Fruit fly (Drosophila melanogaster): ENCODE measurements around the gene CG33795.

Gene CG33795

dm6 chr3L:16171280-16171679 is at the start of gene CG33795:
Gene CG33795, minus strand, starts transcription at chr3L:16171380.
- TF ChIP-seq CG17801 (GFP tag; optimal IDR thresholded peaks at IDR 0.05; ENCODE audit: partially characterized antibody) = no peak

- no peak for TF ChIP-seq CG17801 (GFP tag; optimal IDR thresholded peaks at IDR 0.05; ENCODE audit: partially characterized antibody)
Observed at dm6 chr3L:16217935-16218334, 46.8 kb upstream of the CG33795 start.

- no peak for TF ChIP-seq CG17801 (GFP tag; optimal IDR thresholded peaks at IDR 0.05; ENCODE audit: partially characterized antibody)
Observed at dm6 chr3L:16217203-16217602, 46.0 kb upstream of the CG33795 start, which contains the start of gene CG13073. Gene CG13073, minus strand, starts transcription at chr3L:16217303.

- TF ChIP-seq CG17801 (GFP tag; optimal IDR thresholded peaks at IDR 0.05; ENCODE audit: partially characterized antibody) = no peak
Observed at dm6 chr3L:16215816-16216215, 44.6 kb upstream of the CG33795 start.

dm6 chr3L:16215411-16215810 is 44.2 kb upstream of the CG33795 start:
- TF ChIP-seq CG17801 (GFP tag; optimal IDR thresholded peaks at IDR 0.05; ENCODE audit: partially characterized antibody) = no peak

dm6 chr3L:16214533-16215207 is 43.5 kb upstream of the CG33795 start:
- TF ChIP-seq CG17801 (GFP tag; optimal IDR thresholded peaks at IDR 0.05; ENCODE audit: partially characterized antibody) = no peak

dm6 chr3L:16213201-16213600 is 42.0 kb upstream of the CG33795 start:
- no peak for TF ChIP-seq CG17801 (GFP tag; optimal IDR thresholded peaks at IDR 0.05; ENCODE audit: partially characterized antibody)

- TF ChIP-seq CG17801 (GFP tag; optimal IDR thresholded peaks at IDR 0.05; ENCODE audit: partially characterized antibody) = no peak
Observed at dm6 chr3L:16211936-16212287, 40.7 kb upstream of the CG33795 start.

- TF ChIP-seq CG17801 (GFP tag; optimal IDR thresholded peaks at IDR 0.05; ENCODE audit: partially characterized antibody) = no peak
Observed at dm6 chr3L:16211156-16211935, 40.2 kb upstream of the CG33795 start.

dm6 chr3L:16209641-16210040 is 38.5 kb upstream of the CG33795 start:
- no peak for TF ChIP-seq CG17801 (GFP tag; optimal IDR thresholded peaks at IDR 0.05; ENCODE audit: partially characterized antibody)

dm6 chr3L:16208839-16209612 is 37.8 kb upstream of the CG33795 start:
- TF ChIP-seq CG17801 (GFP tag; optimal IDR thresholded peaks at IDR 0.05; ENCODE audit: partially characterized antibody) = no peak

dm6 chr3L:16208053-16208838 is 37.1 kb upstream of the CG33795 start:
- TF ChIP-seq CG17801 (GFP tag; optimal IDR thresholded peaks at IDR 0.05; ENCODE audit: partially characterized antibody) = no peak

- no peak for TF ChIP-seq CG17801 (GFP tag; optimal IDR thresholded peaks at IDR 0.05; ENCODE audit: partially characterized antibody)
Observed at dm6 chr3L:16204128-16204527, 32.9 kb upstream of the CG33795 start.

dm6 chr3L:16203236-16203635 is 32.1 kb upstream of the CG33795 start:
- TF ChIP-seq CG17801 (GFP tag; optimal IDR thresholded peaks at IDR 0.05; ENCODE audit: partially characterized antibody) = no peak

- TF ChIP-seq CG17801 (GFP tag; optimal IDR thresholded peaks at IDR 0.05; ENCODE audit: partially characterized antibody) = no peak
Observed at dm6 chr3L:16202550-16202949, 31.4 kb upstream of the CG33795 start.
